Fruit fly (Drosophila melanogaster) Kc167 (cell line): ENCODE data around the gene CG9330.

Experiments used
- Myc ChIP-seq: fragments of >200 bp; optimal IDR thresholded peaks from 2 replicates; lab custom pipeline; 2017; ENCODE audit warnings: missing external identifiers
- Sin3A ChIP-seq: fragments of >200 bp; optimal IDR thresholded peaks from 2 replicates; lab custom pipeline; 2018; ENCODE audit warnings: missing external identifiers
- h ChIP-seq: fragments of >200 bp; optimal IDR thresholded peaks from 3 replicates; lab custom pipeline; 2018; ENCODE audit warnings: missing external identifiers
- insv ChIP-seq: fragments of >200 bp; optimal IDR thresholded peaks from 3 replicates; lab custom pipeline; 2018; ENCODE audit warnings: missing external identifiers
- psq ChIP-seq: fragments of >200 bp; optimal IDR thresholded peaks from 2 replicates; lab custom pipeline; 2017; ENCODE audit warnings: missing external identifiers
- ttk ChIP-seq: sonication (Bioruptor generic); optimal IDR thresholded peaks from 2 replicates; lab custom pipeline; 2017; ENCODE audit warnings: missing external identifiers

CG9330 gene

dm6 chr3L:19585979-19586378 is at the start of gene CG9330, which contains the start of gene CG9231:
CG9330 (plus strand) TSS chr3L:19586253.
CG9231 (minus strand) TSS chr3L:19586003.
- TF ChIP-seq insv (lab: Kevin White, UChicago) (no peak), psq (no peak), Myc (lab: Kevin White, UChicago) (no peak), ttk (lab: Kevin White, UChicago) (no peak), Sin3A (lab: Kevin White, UChicago) (no peak), h (lab: Kevin White, UChicago) (no peak)

DNA sequence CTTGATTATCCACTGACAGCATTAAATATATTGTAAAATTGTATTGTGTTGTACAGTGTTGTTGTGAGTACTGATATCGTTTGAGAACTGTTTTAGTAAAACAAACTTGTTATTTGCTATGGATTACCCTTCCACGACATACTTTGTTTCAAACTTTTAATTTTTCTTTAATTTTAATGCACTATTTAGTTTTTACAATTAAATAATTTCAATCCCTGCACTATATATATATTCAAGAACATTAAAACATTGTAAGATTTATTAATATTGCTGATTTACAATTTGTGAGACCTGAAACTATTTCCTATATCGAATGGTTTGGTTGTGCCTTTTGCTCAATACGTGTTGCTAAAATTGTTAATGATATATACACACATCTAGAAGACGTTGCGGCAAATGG is 41.9 kb upstream of the CG9330 start, which contains the start of the genes CG46434 and Dred:
TSS of gene CG46434 (minus strand) at position 101 of the 400 bp plus-strand sequence.
TSS of gene Dred (minus strand) at position 101 of the 400 bp plus-strand sequence.
- TF ChIP-seq Myc (lab: Kevin White, UChicago), result no peak
- TF ChIP-seq Sin3A (lab: Kevin White, UChicago), result no peak
- no peak for TF ChIP-seq insv (lab: Kevin White, UChicago)
- no peak for TF ChIP-seq psq
- TF ChIP-seq h (lab: Kevin White, UChicago), result no peak
- TF ChIP-seq ttk (lab: Kevin White, UChicago), result no peak

dm6 chr3L:19544810-19545209 is 41.2 kb upstream of the CG9330 start, which contains the start of the genes CG46435 and Rcd7:
CG46435 (plus strand) TSS chr3L:19545110.
Rcd7 (plus strand) TSS chr3L:19545110.
- TF ChIP-seq Sin3A (lab: Kevin White, UChicago) (no peak), h (lab: Kevin White, UChicago) (no peak), psq (no peak), Myc (lab: Kevin White, UChicago) (no peak), ttk (lab: Kevin White, UChicago) (no peak), insv (lab: Kevin White, UChicago) (no peak)

DNA sequence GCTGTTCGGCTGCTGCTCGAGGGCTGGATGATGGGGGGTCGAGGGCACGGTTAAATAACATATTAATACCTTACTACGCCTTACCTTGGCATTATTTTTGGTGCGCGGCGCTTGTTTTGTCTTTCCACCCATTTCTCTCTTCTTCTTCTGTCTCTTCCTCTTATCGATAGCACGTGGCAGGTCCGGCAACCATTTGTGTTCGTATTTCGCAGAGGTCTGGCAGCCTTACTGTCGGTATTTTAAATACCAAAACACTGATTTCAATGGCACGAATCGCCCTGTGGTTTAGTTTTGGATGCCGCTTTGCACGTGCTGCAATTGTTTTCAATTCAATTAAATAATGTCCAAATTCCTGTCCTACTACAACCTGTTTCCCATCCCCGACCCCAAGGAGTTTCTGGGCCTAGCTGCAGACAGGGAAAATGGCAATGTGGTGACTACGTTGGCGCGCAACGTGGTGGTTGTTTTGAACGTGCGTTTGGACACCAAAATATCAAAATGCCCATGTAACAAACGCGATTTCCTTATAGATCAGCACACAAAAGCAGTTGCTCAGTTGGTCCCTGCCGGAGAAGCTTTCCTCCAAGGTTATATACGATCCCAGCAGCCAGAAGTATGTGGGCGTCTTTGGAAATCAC is 33.8 kb upstream of the CG9330 start, which contains the start of the genes Ltn1 and CG9300:
TSS of gene Ltn1 (minus strand) at position 155 of the 638 bp plus-strand sequence.
TSS of gene CG9300 (plus strand) at position 285 of the 638 bp plus-strand sequence.
- TF ChIP-seq insv (lab: Kevin White, UChicago), result no peak
- TF ChIP-seq Sin3A (lab: Kevin White, UChicago), result no peak
- no peak for TF ChIP-seq Myc (lab: Kevin White, UChicago)
- TF ChIP-seq psq, result no peak
- TF ChIP-seq ttk (lab: Kevin White, UChicago), result no peak
- no peak for TF ChIP-seq h (lab: Kevin White, UChicago)

DNA sequence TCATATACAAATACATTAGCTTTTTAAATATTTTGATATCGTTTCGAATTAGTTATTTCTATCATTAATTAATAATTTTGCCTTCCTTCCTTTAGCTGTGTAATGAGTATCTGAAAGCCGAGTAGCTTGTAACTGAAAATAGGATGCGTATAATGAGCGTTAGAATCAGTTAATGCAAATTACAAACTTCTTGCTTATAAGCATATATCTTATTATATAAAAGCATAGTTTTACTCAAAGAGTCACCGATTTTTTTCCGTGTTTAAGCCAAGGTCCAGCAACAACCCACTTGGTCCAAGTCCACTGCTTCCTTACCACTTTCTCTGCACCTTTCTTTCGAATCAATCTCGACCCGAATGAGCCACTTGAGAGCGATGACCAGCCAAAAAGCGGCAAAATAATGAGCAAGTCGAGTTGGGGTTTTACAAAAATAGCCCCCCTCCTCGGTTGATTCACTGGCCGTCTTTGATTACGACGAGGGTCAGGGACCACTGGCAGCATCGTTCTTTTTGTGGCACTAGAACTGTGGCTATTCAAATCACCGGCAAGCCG is 30.1 kb upstream of the CG9330 start:
- TF ChIP-seq psq, result no peak
- no peak for TF ChIP-seq ttk (lab: Kevin White, UChicago)
- no peak for TF ChIP-seq h (lab: Kevin White, UChicago)
- TF ChIP-seq Myc (lab: Kevin White, UChicago), result no peak
- no peak for TF ChIP-seq Sin3A (lab: Kevin White, UChicago)
- TF ChIP-seq insv (lab: Kevin White, UChicago), result no peak

DNA sequence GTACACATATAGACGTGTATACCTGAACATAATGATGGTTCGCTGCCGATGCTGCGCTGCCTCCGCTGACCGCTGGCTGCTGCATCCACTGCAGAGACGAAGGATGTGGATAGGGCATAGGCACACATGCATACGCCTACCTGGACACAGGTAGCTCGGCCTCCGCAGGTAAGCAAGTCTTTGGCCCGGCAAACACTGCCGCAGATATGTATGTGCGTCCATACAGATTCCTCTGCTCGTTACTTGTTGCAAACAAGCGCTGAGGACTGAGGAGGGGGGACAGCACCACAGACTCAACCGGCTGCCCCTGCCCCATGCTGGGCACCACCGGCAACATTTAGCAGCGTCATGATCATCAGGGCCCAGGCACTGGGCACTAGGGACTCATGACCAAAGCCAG is 29.3 kb upstream of the CG9330 start:
- no peak for TF ChIP-seq ttk (lab: Kevin White, UChicago)
- TF ChIP-seq h (lab: Kevin White, UChicago), result no peak
- no peak for TF ChIP-seq psq
- no peak for TF ChIP-seq insv (lab: Kevin White, UChicago)
- no peak for TF ChIP-seq Myc (lab: Kevin White, UChicago)
- no peak for TF ChIP-seq Sin3A (lab: Kevin White, UChicago)

DNA sequence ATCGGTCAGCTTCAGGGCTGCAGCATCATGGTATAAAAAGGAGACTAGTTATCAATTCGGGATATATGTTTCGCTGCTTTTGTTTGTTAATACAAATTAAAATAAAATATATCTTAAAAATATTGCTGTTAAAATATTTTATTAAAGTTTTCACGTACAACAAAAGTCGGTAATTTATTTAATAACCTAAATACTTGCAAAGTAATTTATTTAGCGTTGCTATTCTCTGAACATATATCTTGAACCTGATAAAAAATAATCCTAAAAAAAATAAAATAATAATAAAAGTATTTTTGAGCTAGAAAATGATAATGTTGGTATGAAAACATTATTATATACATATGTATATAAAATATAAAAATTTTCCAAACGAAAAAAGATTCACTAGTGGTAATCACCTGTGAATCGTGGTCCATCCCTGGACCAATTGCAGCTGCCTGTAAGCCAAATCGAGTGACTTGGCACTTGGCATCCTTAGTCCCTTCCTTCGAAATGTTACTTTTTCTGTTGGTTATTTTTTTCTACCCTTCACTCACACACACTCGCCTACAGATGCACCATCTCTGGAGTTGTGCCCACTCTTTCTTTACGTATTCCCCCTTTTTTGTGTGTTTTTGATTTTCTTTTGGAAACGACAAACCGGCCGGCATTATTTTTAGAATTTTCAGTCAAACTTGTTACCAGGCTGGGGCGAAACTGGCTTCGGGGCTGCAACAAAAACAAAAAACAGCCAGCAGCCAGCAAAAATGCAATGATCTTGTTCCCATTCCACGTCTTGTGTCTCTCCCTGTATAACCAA is 28.7 kb upstream of the CG9330 start:
- TF ChIP-seq h (lab: Kevin White, UChicago) (no peak), insv (lab: Kevin White, UChicago) (no peak), psq (no peak), Sin3A (lab: Kevin White, UChicago) (no peak), Myc (lab: Kevin White, UChicago) (no peak), ttk (lab: Kevin White, UChicago) (no peak)

- no peak for TF ChIP-seq psq
- TF ChIP-seq Sin3A (lab: Kevin White, UChicago), result no peak
- TF ChIP-seq h (lab: Kevin White, UChicago), result no peak
- TF ChIP-seq ttk (lab: Kevin White, UChicago), result no peak
- TF ChIP-seq insv (lab: Kevin White, UChicago), result no peak
Measured at dm6 chr3L:19557996-19558375, 28.1 kb upstream of the CG9330 start.

DNA sequence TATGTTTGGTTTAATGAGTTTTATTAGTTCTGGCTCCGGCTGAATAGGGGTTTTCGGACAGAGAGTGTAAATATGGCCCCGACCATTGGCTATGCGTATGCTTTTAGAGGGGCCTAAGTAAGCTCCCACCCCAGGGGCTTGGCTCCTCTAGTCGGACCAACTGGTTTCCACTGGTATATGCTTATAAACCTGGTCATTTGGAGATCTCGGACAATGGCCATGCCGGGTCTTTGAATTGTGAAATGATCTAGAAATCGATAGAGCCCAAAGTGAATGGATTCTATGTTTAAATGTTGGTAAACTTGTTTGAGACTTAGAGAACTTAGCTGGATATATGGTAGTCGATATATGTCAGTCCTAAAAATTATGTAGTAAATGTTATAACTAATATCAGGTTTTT is 27.4 kb upstream of the CG9330 start:
- TF ChIP-seq ttk (lab: Kevin White, UChicago), result no peak
- TF ChIP-seq Sin3A (lab: Kevin White, UChicago), result no peak
- TF ChIP-seq insv (lab: Kevin White, UChicago), result no peak
- no peak for TF ChIP-seq h (lab: Kevin White, UChicago)
- TF ChIP-seq psq, result no peak
- TF ChIP-seq Myc (lab: Kevin White, UChicago), result no peak

- TF ChIP-seq h (lab: Kevin White, UChicago) (no peak), insv (lab: Kevin White, UChicago) (no peak), Sin3A (lab: Kevin White, UChicago) (no peak), ttk (lab: Kevin White, UChicago) (no peak), Myc (lab: Kevin White, UChicago) (no peak), psq (no peak)
Measured at dm6 chr3L:19559171-19559570, 26.9 kb upstream of the CG9330 start.
